Worm (Caenorhabditis elegans) whole organism, L1 larva: ENCODE results near the gene srw-84.

Experiments used
- ama-1 ChIP-seq: fragments of 150-350 bp; optimal IDR thresholded peaks from 2 replicates; lab custom pipeline; 2014
- egl-27 ChIP-seq, 2 experiments: fragments of 150-350 bp in 1 of 2; sonication (generic microtip); optimal IDR thresholded peaks; 3 replicates each; lab custom pipeline; 2017 to 2018; ENCODE audit warnings: missing biosample characterization in 2 of 2, missing genetic modification characterization in 2 of 2, missing genetic modification reagents in 2 of 2
- elt-2 ChIP-seq: sonication (generic microtip); optimal IDR thresholded peaks from 2 replicates; lab custom pipeline; 2016; ENCODE audit warnings: missing genetic modification characterization, mild to moderate bottlenecking, inconsistent platforms, missing compliant biosample characterization, missing genetic modification reagents
- fos-1 ChIP-seq: fragments of 150-350 bp; optimal IDR thresholded peaks from 2 replicates; lab custom pipeline; 2014; ENCODE audit warnings: missing biosample characterization, missing genetic modification characterization
- mdl-1 ChIP-seq, 2 experiments: fragments of 150-350 bp; optimal IDR thresholded peaks; 2 replicates each; lab custom pipeline; 2014 to 2017; ENCODE audit warnings: missing biosample characterization in 2 of 2, missing genetic modification characterization in 2 of 2, inconsistent platforms in 1 of 2
- nhr-12 ChIP-seq: sonication (generic microtip); optimal IDR thresholded peaks from 2 replicates; lab custom pipeline; 2017; ENCODE audit warnings: missing biosample characterization, missing genetic modification characterization
- nhr-71 ChIP-seq: sonication (generic microtip); optimal IDR thresholded peaks from 2 replicates; lab custom pipeline; 2016; ENCODE audit warnings: mild to moderate bottlenecking, missing genetic modification characterization, moderate library complexity, missing compliant biosample characterization
- nhr-76 ChIP-seq: sonication (generic microtip); optimal IDR thresholded peaks from 2 replicates; lab custom pipeline; 2017; ENCODE audit warnings: missing biosample characterization, missing genetic modification characterization
- pqm-1 ChIP-seq: sonication (generic microtip); optimal IDR thresholded peaks from 3 replicates; lab custom pipeline; 2017; ENCODE audit warnings: missing biosample characterization, missing genetic modification characterization
- snpc-4 ChIP-seq: fragments of 150-350 bp; optimal IDR thresholded peaks from 2 replicates; lab custom pipeline; 2014; ENCODE audit warnings: missing biosample characterization, missing genetic modification characterization
- ztf-11 ChIP-seq, 2 experiments: sonication (generic microtip); optimal IDR thresholded peaks; 2 replicates each; lab custom pipeline; 2016 to 2017; ENCODE audit warnings: missing genetic modification characterization in 2 of 2, missing biosample characterization in 1 of 2, missing compliant biosample characterization in 1 of 2

DNA sequence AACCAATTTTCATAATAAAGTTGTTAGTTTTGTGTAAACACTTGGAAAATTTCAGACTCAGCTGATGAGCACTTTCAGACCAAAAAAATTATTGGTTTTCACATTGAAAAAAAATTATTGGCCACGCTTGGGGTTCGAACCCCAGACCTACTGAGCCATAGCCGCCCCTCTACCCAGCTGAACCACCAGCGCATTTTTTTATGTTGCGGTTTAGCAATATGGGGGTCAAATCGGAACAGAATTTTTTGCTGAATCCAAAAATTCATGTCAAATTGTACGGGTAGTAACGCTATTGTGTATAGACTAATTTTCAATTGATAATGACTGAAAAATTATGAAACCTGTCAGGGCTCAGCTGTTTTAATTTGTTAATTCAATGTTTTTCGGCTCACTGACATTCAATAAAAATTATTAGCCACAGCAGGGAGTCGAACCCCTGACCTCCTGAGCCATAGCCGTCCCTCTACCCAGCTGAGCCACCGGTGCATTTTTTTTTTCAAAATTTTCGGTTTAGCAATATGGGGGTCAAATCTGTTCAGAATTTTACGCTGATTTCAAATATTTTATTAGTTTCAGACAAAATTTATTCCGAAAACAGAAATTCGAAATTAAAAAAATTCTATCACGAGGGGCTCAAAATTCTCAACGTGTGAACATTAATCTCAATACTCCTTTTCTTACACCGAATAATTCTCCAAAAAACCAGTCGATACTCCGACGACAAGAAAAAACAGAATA, 15.7 kb downstream of the srw-84 start:
- TF ChIP-seq fos-1 (tag; lab: Kevin White, UChicago) (no peak), pqm-1 (tag; lab: Kevin White, UChicago) (no peak), ztf-11 (tag; optimal IDR thresholded peaks at IDR 0.05; lab: Kevin White, UChicago) (no peak), snpc-4 (tag; lab: Kevin White, UChicago) (no peak), nhr-71 (tag; lab: Kevin White, UChicago) (no peak), nhr-12 (tag; lab: Kevin White, UChicago) (no peak), egl-27 (tag; optimal IDR thresholded peaks at IDR 0.05; lab: Kevin White, UChicago) (no peak), nhr-76 (tag; lab: Kevin White, UChicago) (no peak), ama-1 (no peak), elt-2 (tag; lab: Kevin White, UChicago) (no peak), mdl-1 (tag; optimal IDR thresholded peaks at IDR 0.05; lab: Kevin White, UChicago) (no peak)
